Fruit fly (Drosophila melanogaster) whole organism, pupa: ENCODE results near the gene CG12035.

Experiments
- CG10348 ChIP-seq: fragments of 200-800 bp; sonication (Bioruptor generic); IDR thresholded peaks from 2 replicates; pipeline ENCODE4 v1.3.6; 2022; ENCODE audit warnings: missing biosample characterization, missing genetic modification characterization
- CG12605 ChIP-seq: fragments of 200-800 bp; sonication (Bioruptor generic); IDR thresholded peaks from 2 replicates; pipeline ENCODE4 v1.3.6; 2022; ENCODE audit warnings: missing biosample characterization, missing genetic modification characterization
- CG13204 ChIP-seq: fragments of 200-800 bp; sonication (Bioruptor generic); optimal IDR thresholded peaks from 2 replicates; lab custom pipeline; 2018; ENCODE audit warnings: missing biosample characterization, mild to moderate bottlenecking, missing genetic modification characterization, moderate library complexity
- CG14655 ChIP-seq: fragments of 200-800 bp; sonication (Bioruptor generic); optimal IDR thresholded peaks from 3 replicates; lab custom pipeline; 2017; ENCODE audit warnings: mild to moderate bottlenecking, missing biosample characterization, missing genetic modification reagents, missing genetic modification characterization
- CG15710 ChIP-seq: fragments of 200-800 bp; sonication (Bioruptor generic); optimal IDR thresholded peaks from 2 replicates; lab custom pipeline; 2018; ENCODE audit warnings: missing biosample characterization, mild to moderate bottlenecking, missing genetic modification characterization, moderate library complexity
- CG17806 ChIP-seq: fragments of 200-800 bp; sonication (Bioruptor generic); optimal IDR thresholded peaks from 2 replicates; lab custom pipeline; 2018; ENCODE audit warnings: missing biosample characterization, mild to moderate bottlenecking, missing genetic modification characterization, moderate library complexity
- CG32121 ChIP-seq: fragments of 200-800 bp; sonication (Bioruptor generic); IDR thresholded peaks from 2 replicates; pipeline ENCODE4 v1.3.6; 2022; ENCODE audit warnings: missing biosample characterization, missing genetic modification characterization
- CG34367 ChIP-seq: fragments of 200-800 bp; sonication (Bioruptor generic); optimal IDR thresholded peaks from 2 replicates; lab custom pipeline; 2018; ENCODE audit warnings: missing biosample characterization, mild to moderate bottlenecking, missing genetic modification characterization
- CG4496 ChIP-seq: fragments of 200-800 bp; sonication (Bioruptor generic); IDR thresholded peaks from 3 replicates; pipeline ENCODE4 v1.3.6; 2022; ENCODE audit warnings: missing biosample characterization, missing genetic modification characterization
- CG8159 ChIP-seq: fragments of 200-800 bp; sonication (Bioruptor generic); optimal IDR thresholded peaks from 3 replicates; lab custom pipeline; 2018; ENCODE audit warnings: missing biosample characterization, mild to moderate bottlenecking, missing genetic modification characterization, moderate library complexity
- CG8301 ChIP-seq: fragments of 200-800 bp; sonication (Bioruptor generic); optimal IDR thresholded peaks from 2 replicates; lab custom pipeline; 2018; ENCODE audit warnings: missing biosample characterization, mild to moderate bottlenecking, missing genetic modification characterization
- CG9948 ChIP-seq: fragments of 200-800 bp; sonication (Bioruptor generic); optimal IDR thresholded peaks from 2 replicates; lab custom pipeline; 2018; ENCODE audit warnings: missing biosample characterization, mild to moderate bottlenecking, missing genetic modification characterization, moderate library complexity
- D1 ChIP-seq: fragments of 200-800 bp; sonication (Bioruptor generic); optimal IDR thresholded peaks from 2 replicates; lab custom pipeline; 2018; ENCODE audit warnings: missing biosample characterization, mild to moderate bottlenecking, missing genetic modification characterization, moderate library complexity
- EcR ChIP-seq: fragments of 200-800 bp; sonication (Bioruptor generic); optimal IDR thresholded peaks from 3 replicates; lab custom pipeline; 2019; ENCODE audit warnings: missing biosample characterization, missing genetic modification characterization, mild to moderate bottlenecking, moderate library complexity, missing genetic modification reagents
- Ets98B ChIP-seq: fragments of 200-800 bp; sonication (Bioruptor generic); IDR thresholded peaks from 2 replicates; pipeline ENCODE4 v1.3.6; 2022; ENCODE audit warnings: missing biosample characterization, missing genetic modification characterization
- Pif1A ChIP-seq: fragments of 200-800 bp; sonication (Bioruptor generic); optimal IDR thresholded peaks from 3 replicates; lab custom pipeline; 2016; ENCODE audit warnings: missing biosample characterization, missing genetic modification characterization
- Pif1B ChIP-seq: fragments of 200-800 bp; sonication (Bioruptor generic); optimal IDR thresholded peaks from 3 replicates; lab custom pipeline; 2016; ENCODE audit warnings: missing biosample characterization, missing genetic modification characterization
- Snoo ChIP-seq: fragments of 200-800 bp; sonication (Bioruptor generic); optimal IDR thresholded peaks from 3 replicates; lab custom pipeline; 2017; ENCODE audit warnings: missing biosample characterization, mild to moderate bottlenecking, missing genetic modification characterization, inconsistent platforms
- fd96Ca ChIP-seq: fragments of 200-800 bp; sonication (Bioruptor generic); IDR thresholded peaks from 3 replicates; pipeline ENCODE4 v1.3.6; 2022; ENCODE audit warnings: missing biosample characterization, missing genetic modification characterization
- gl ChIP-seq: fragments of 200-800 bp; sonication (Bioruptor generic); optimal IDR thresholded peaks from 2 replicates; lab custom pipeline; 2018; ENCODE audit warnings: missing biosample characterization, mild to moderate bottlenecking, missing genetic modification characterization
- rn ChIP-seq: fragments of 200-800 bp; sonication (Bioruptor generic); IDR thresholded peaks from 2 replicates; pipeline ENCODE4 v1.3.6; 2022; ENCODE audit warnings: missing biosample characterization, missing genetic modification characterization

CG12035 gene

dm6 chr3L:1730160-1730595 is 6.0 kb downstream of the CG12035 start:
- TF ChIP-seq CG17806 (tag; lab: Kevin White, UChicago) (no peak), Ets98B (GFP tag; lab: Robert Waterston, UW) (no peak), fd96Ca (GFP tag; lab: Robert Waterston, UW) (no peak), Snoo (no peak), EcR (GFP tag; lab: Kevin White, UChicago) (peak; percentile 73), gl (no peak), Pif1B (GFP tag; lab: Kevin White, UChicago) (no peak), CG13204 (GFP tag; lab: Kevin White, UChicago) (peak; percentile 3), CG4496 (GFP tag; lab: Robert Waterston, UW) (no peak)
- TF ChIP-seq, all 21 proteins: peak for 2

dm6 chr3L:1730873-1731272 is 6.7 kb downstream of the CG12035 start, which contains the start of gene drpr:
drpr (minus strand) TSS chr3L:1731107.
- TF ChIP-seq Ets98B (GFP tag; lab: Robert Waterston, UW) (peak; percentile 15; the same call in 1 of the 2 replicates), Pif1B (GFP tag; lab: Kevin White, UChicago) (peak; percentile 61), Pif1A (GFP tag; lab: Kevin White, UChicago) (no peak), Snoo (peak; percentile 53), CG8159 (tag; lab: Kevin White, UChicago) (peak; percentile 18), CG12605 (GFP tag; lab: Robert Waterston, UW) (no peak), fd96Ca (GFP tag; lab: Robert Waterston, UW) (no peak)

dm6 chr3L:1735603-1736002 is 11.4 kb downstream of the CG12035 start, which contains the start of gene Oseg4:
Oseg4 (minus strand) TSS chr3L:1735767.
- TF ChIP-seq CG12605 (GFP tag; lab: Robert Waterston, UW) (peak; percentile 54; the same call in 1 of the 2 replicates), CG14655 (GFP tag; lab: Kevin White, UChicago) (no peak)

dm6 chr3L:1737898-1738322 is 13.7 kb downstream of the CG12035 start, which contains the start of gene PIG-Wb:
PIG-Wb (minus strand) TSS chr3L:1738106.
- TF ChIP-seq rn (no peak), Pif1A (GFP tag; lab: Kevin White, UChicago) (no peak), gl (no peak), D1 (tag; lab: Kevin White, UChicago) (no peak), Snoo (no peak), CG8159 (tag; lab: Kevin White, UChicago) (no peak)

dm6 chr3L:1738375-1739328 is 14.5 kb downstream of the CG12035 start, which contains the start of gene Gk2:
Gk2 (plus strand) TSS chr3L:1738407.
- TF ChIP-seq CG12605 (GFP tag; lab: Robert Waterston, UW) (no peak), CG13204 (GFP tag; lab: Kevin White, UChicago) (no peak), CG14655 (GFP tag; lab: Kevin White, UChicago) (no peak), CG17806 (tag; lab: Kevin White, UChicago) (no peak), gl (no peak), EcR (GFP tag; lab: Kevin White, UChicago) (peak; percentile 3)

- TF ChIP-seq CG17806 (tag; lab: Kevin White, UChicago) (no peak), EcR (GFP tag; lab: Kevin White, UChicago) (peak; percentile 78), fd96Ca (GFP tag; lab: Robert Waterston, UW) (no peak), rn (no peak), CG34367 (no peak), CG8301 (tag; lab: Kevin White, UChicago) (no peak), CG12605 (GFP tag; lab: Robert Waterston, UW) (no peak), gl (peak; percentile 5)
These were observed 15.4 kb downstream of the CG12035 start for dm6 chr3L:1739522-1740128.

dm6 chr3L:1740129-1740975 is 16.2 kb downstream of the CG12035 start:
- TF ChIP-seq gl (no peak), CG10348 (GFP tag; lab: Robert Waterston, UW) (0 out of 2 replicates have a peak, but pooled peaks have one; percentile 34), D1 (tag; lab: Kevin White, UChicago) (no peak), CG13204 (GFP tag; lab: Kevin White, UChicago) (no peak), CG12605 (GFP tag; lab: Robert Waterston, UW) (no peak), CG8159 (tag; lab: Kevin White, UChicago) (no peak), CG17806 (tag; lab: Kevin White, UChicago) (no peak), CG4496 (GFP tag; lab: Robert Waterston, UW) (peak; percentile 71), Pif1B (GFP tag; lab: Kevin White, UChicago) (no peak), rn (0 out of 2 replicates have a peak, but pooled peaks have one; percentile 15), CG8301 (tag; lab: Kevin White, UChicago) (no peak), CG15710 (tag; lab: Kevin White, UChicago) (peak; percentile 14), CG32121 (GFP tag; lab: Robert Waterston, UW) (peak; percentile 69), Ets98B (GFP tag; lab: Robert Waterston, UW) (peak; percentile 54; the same call in 1 of the 2 replicates), CG34367 (peak; percentile 18), Pif1A (GFP tag; lab: Kevin White, UChicago) (peak; percentile 57), CG9948 (tag; lab: Kevin White, UChicago) (peak; percentile 8), EcR (GFP tag; lab: Kevin White, UChicago) (no peak), CG14655 (GFP tag; lab: Kevin White, UChicago) (no peak), fd96Ca (GFP tag; lab: Robert Waterston, UW) (peak; percentile 81)
